Fruit fly (Drosophila melanogaster) whole organism, embryonic: ENCODE data around the gene eIF4E6.

Experiments used
- Abd-B ChIP-seq: fragments of 200-800 bp; sonication (Bioruptor generic); optimal IDR thresholded peaks from 2 replicates; lab custom pipeline; 2018; ENCODE audit warnings: missing biosample characterization, mild to moderate bottlenecking, missing genetic modification characterization, moderate library complexity
- Antp ChIP-seq: fragments of 200-800 bp; sonication (Bioruptor generic); optimal IDR thresholded peaks from 3 replicates; lab custom pipeline; 2016; ENCODE audit warnings: missing biosample characterization, missing genetic modification characterization
- BEAF-32 ChIP-seq: fragments of 200-800 bp; sonication (Bioruptor generic); optimal IDR thresholded peaks from 3 replicates; lab custom pipeline; 2017; ENCODE audit warnings: missing biosample characterization, missing genetic modification characterization, mild to moderate bottlenecking, moderate library complexity, missing genetic modification reagents
- Blimp-1 ChIP-seq: fragments of 200-800 bp; sonication (Bioruptor generic); optimal IDR thresholded peaks from 3 replicates; lab custom pipeline; 2018; ENCODE audit warnings: missing biosample characterization, missing genetic modification characterization, mild to moderate bottlenecking, moderate library complexity, missing genetic modification reagents
- CG10209 ChIP-seq: fragments of 200-800 bp; sonication (Bioruptor generic); optimal IDR thresholded peaks from 3 replicates; lab custom pipeline; 2017; ENCODE audit warnings: missing biosample characterization, mild to moderate bottlenecking, missing genetic modification characterization, missing genetic modification reagents
- CG10543 ChIP-seq: fragments of 200-800 bp; sonication (Bioruptor generic); optimal IDR thresholded peaks from 3 replicates; lab custom pipeline; 2017; ENCODE audit warnings: missing biosample characterization, mild to moderate bottlenecking, missing genetic modification characterization, moderate library complexity
- CG14965 ChIP-seq: fragments of 200-800 bp; sonication (Bioruptor generic); optimal IDR thresholded peaks from 2 replicates; lab custom pipeline; 2016; ENCODE audit warnings: missing biosample characterization, missing genetic modification characterization, borderline replicate concordance
- CG15011 ChIP-seq: fragments of 200-800 bp; sonication (Bioruptor generic); optimal IDR thresholded peaks from 3 replicates; lab custom pipeline; 2018; ENCODE audit warnings: missing biosample characterization, mild to moderate bottlenecking, missing genetic modification characterization
- CG1529 ChIP-seq: fragments of 200-800 bp; sonication (Bioruptor generic); optimal IDR thresholded peaks from 3 replicates; lab custom pipeline; 2018; ENCODE audit warnings: missing biosample characterization, missing genetic modification characterization
- CG15514 ChIP-seq: fragments of 200-800 bp; sonication (Bioruptor generic); optimal IDR thresholded peaks from 3 replicates; lab custom pipeline; 2017; ENCODE audit warnings: missing biosample characterization, missing genetic modification characterization, mild to moderate bottlenecking, moderate library complexity, missing genetic modification reagents
- CG15601 ChIP-seq: fragments of 200-800 bp; sonication (Bioruptor generic); optimal IDR thresholded peaks from 3 replicates; lab custom pipeline; 2019; ENCODE audit warnings: missing biosample characterization, mild to moderate bottlenecking, missing genetic modification characterization, moderate library complexity
- CG1647 ChIP-seq: fragments of 200-800 bp; sonication (Bioruptor generic); optimal IDR thresholded peaks from 3 replicates; lab custom pipeline; 2016; ENCODE audit warnings: missing biosample characterization, missing genetic modification characterization
- CG1792 ChIP-seq: fragments of 200-800 bp; sonication (Bioruptor generic); optimal IDR thresholded peaks from 2 replicates; lab custom pipeline; 2016; ENCODE audit warnings: missing biosample characterization, missing genetic modification characterization
- CG1832 ChIP-seq: fragments of 200-800 bp; sonication (Bioruptor generic); optimal IDR thresholded peaks from 2 replicates; lab custom pipeline; 2017; ENCODE audit warnings: missing biosample characterization, mild to moderate bottlenecking, missing genetic modification characterization, inconsistent platforms
- CG2199 ChIP-seq: fragments of 200-800 bp; sonication (Bioruptor generic); IDR thresholded peaks from 3 replicates; pipeline ENCODE4 v1.3.6; 2022; ENCODE audit warnings: missing biosample characterization, missing genetic modification characterization
- CG30431 ChIP-seq: fragments of 200-800 bp; sonication (Bioruptor generic); optimal IDR thresholded peaks from 2 replicates; lab custom pipeline; 2017; ENCODE audit warnings: missing biosample characterization, missing genetic modification characterization
- CG6254 ChIP-seq: fragments of 200-800 bp; sonication (Bioruptor generic); optimal IDR thresholded peaks from 3 replicates; lab custom pipeline; 2017; ENCODE audit warnings: mild to moderate bottlenecking, missing biosample characterization, missing genetic modification reagents, missing genetic modification characterization
- CG9609 ChIP-seq: fragments of 200-800 bp; sonication (Bioruptor generic); optimal IDR thresholded peaks from 3 replicates; lab custom pipeline; 2016; ENCODE audit warnings: missing biosample characterization, missing genetic modification characterization
- CoRest ChIP-seq: fragments of 200-800 bp; sonication (Bioruptor generic); optimal IDR thresholded peaks from 3 replicates; lab custom pipeline; 2018; ENCODE audit warnings: missing biosample characterization, mild to moderate bottlenecking, missing genetic modification characterization, moderate library complexity
- Drgx ChIP-seq: fragments of 200-800 bp; sonication (Bioruptor generic); IDR thresholded peaks from 2 replicates; pipeline ENCODE4 v1.3.6; 2022; ENCODE audit warnings: missing biosample characterization, missing genetic modification characterization
- Hand ChIP-seq: fragments of 200-800 bp; sonication (Bioruptor generic); optimal IDR thresholded peaks from 2 replicates; lab custom pipeline; 2017; ENCODE audit warnings: mild to moderate bottlenecking, missing biosample characterization, missing genetic modification reagents, missing genetic modification characterization
- HmgD ChIP-seq: fragments of 200-800 bp; sonication (Bioruptor generic); optimal IDR thresholded peaks from 3 replicates; lab custom pipeline; 2016; ENCODE audit warnings: missing biosample characterization, missing genetic modification characterization
- Jarid2 ChIP-seq: fragments of 200-800 bp; sonication (Bioruptor generic); optimal IDR thresholded peaks from 3 replicates; lab custom pipeline; 2017; ENCODE audit warnings: mild to moderate bottlenecking, missing biosample characterization, missing genetic modification reagents, missing genetic modification characterization
- MTF-1 ChIP-seq: fragments of 200-800 bp; sonication (Bioruptor generic); optimal IDR thresholded peaks from 2 replicates; lab custom pipeline; 2018; ENCODE audit warnings: missing biosample characterization, mild to moderate bottlenecking, missing genetic modification characterization, borderline replicate concordance
- Med ChIP-seq: fragments of 200-800 bp; sonication (Bioruptor generic); peaks from one replicate; lab custom pipeline; 2016; ENCODE audit warnings: missing biosample characterization, missing genetic modification characterization, mild to moderate bottlenecking, inconsistent platforms, moderate library complexity
- NK7.1 ChIP-seq: fragments of 200-800 bp; sonication (Bioruptor generic); optimal IDR thresholded peaks from 3 replicates; lab custom pipeline; 2016; ENCODE audit warnings: missing biosample characterization, missing genetic modification characterization
- Trl ChIP-seq, 3 experiments: fragments of >200 bp in 2 of 3; fragments of 200-800 bp in 1 of 3; sonication (Bioruptor generic) in 1 of 3; optimal IDR thresholded peaks; 2 replicates in 1 of 3; 3 replicates in 2 of 3; lab custom pipeline; 2016 to 2017; ENCODE audit warnings: missing biosample characterization in 1 of 3, missing genetic modification characterization in 1 of 3
- ab ChIP-seq: fragments of 200-800 bp; sonication (Bioruptor generic); optimal IDR thresholded peaks from 2 replicates; lab custom pipeline; 2016; ENCODE audit warnings: missing biosample characterization, missing genetic modification characterization
- ap ChIP-seq: fragments of 200-800 bp; sonication (Bioruptor generic); IDR thresholded peaks from 2 replicates; pipeline ENCODE4 v1.3.6; 2022; ENCODE audit warnings: missing biosample characterization, missing genetic modification characterization
- br ChIP-seq: fragments of >200 bp; optimal IDR thresholded peaks from 2 replicates; lab custom pipeline; 2017
- bsh ChIP-seq, 2 experiments: fragments of 200-800 bp; sonication (Bioruptor generic); optimal IDR thresholded peaks; 2 replicates each; lab custom pipeline; 2017 to 2018; ENCODE audit warnings: mild to moderate bottlenecking in 2 of 2, missing biosample characterization in 2 of 2, missing genetic modification characterization in 2 of 2, moderate library complexity in 1 of 2
- cad ChIP-seq: fragments of >200 bp; optimal IDR thresholded peaks from 2 replicates; lab custom pipeline; 2017; ENCODE audit warnings: missing biosample characterization, missing genetic modification characterization
- chinmo ChIP-seq: fragments of 200-800 bp; sonication (Bioruptor generic); IDR thresholded peaks from 4 replicates; pipeline ENCODE4 v1.3.6; 2022; ENCODE audit warnings: missing biosample characterization, missing genetic modification characterization; ENCODE audit not compliant: partially characterized antibody
- crc ChIP-seq: fragments of 200-800 bp; sonication (Bioruptor generic); optimal IDR thresholded peaks from 2 replicates; lab custom pipeline; 2016; ENCODE audit warnings: missing biosample characterization, missing genetic modification characterization
- crp ChIP-seq, 2 experiments: fragments of 200-800 bp; sonication (Bioruptor generic); optimal IDR thresholded peaks; 2 replicates in 1 of 2; 3 replicates in 1 of 2; lab custom pipeline; 2017; ENCODE audit warnings: missing biosample characterization in 2 of 2, missing genetic modification characterization in 2 of 2, mild to moderate bottlenecking in 1 of 2, moderate library complexity in 1 of 2
- dpn ChIP-seq, 2 experiments: fragments of 200-800 bp; sonication (Bioruptor generic); optimal IDR thresholded peaks; 3 replicates each; lab custom pipeline; 2016; ENCODE audit warnings: missing biosample characterization in 2 of 2, missing genetic modification characterization in 2 of 2
- ind ChIP-seq: fragments of 200-800 bp; sonication (Bioruptor generic); optimal IDR thresholded peaks from 3 replicates; lab custom pipeline; 2016; ENCODE audit warnings: missing biosample characterization, missing genetic modification characterization
- ken ChIP-seq: fragments of 200-800 bp; sonication (Bioruptor generic); IDR thresholded peaks from 3 replicates; pipeline ENCODE4 v1.3.6; 2022; ENCODE audit warnings: missing biosample characterization, missing genetic modification characterization
- knrl ChIP-seq: fragments of 200-800 bp; sonication (Bioruptor generic); IDR thresholded peaks from 3 replicates; pipeline ENCODE4 v1.3.6; 2022; ENCODE audit warnings: missing biosample characterization, missing genetic modification characterization; ENCODE audit not compliant: partially characterized antibody
- nerfin-2 ChIP-seq: fragments of 200-800 bp; sonication (Bioruptor generic); IDR thresholded peaks from 2 replicates; pipeline ENCODE4 v1.3.6; 2022; ENCODE audit warnings: missing biosample characterization, missing genetic modification characterization; ENCODE audit not compliant: partially characterized antibody
- nom ChIP-seq: fragments of 200-800 bp; sonication (Bioruptor generic); optimal IDR thresholded peaks from 2 replicates; lab custom pipeline; 2017; ENCODE audit warnings: missing biosample characterization, missing genetic modification characterization, mild to moderate bottlenecking, moderate library complexity, missing genetic modification reagents
- scrt ChIP-seq: fragments of 200-800 bp; sonication (Bioruptor generic); optimal IDR thresholded peaks from 2 replicates; lab custom pipeline; 2018; ENCODE audit warnings: missing biosample characterization, mild to moderate bottlenecking, missing genetic modification characterization, moderate library complexity
- sens ChIP-seq: fragments of 200-800 bp; sonication (Bioruptor generic); peaks from one replicate; lab custom pipeline; 2016; ENCODE audit warnings: missing biosample characterization, missing genetic modification characterization
- sens-2 ChIP-seq: fragments of 200-800 bp; sonication (Bioruptor generic); IDR thresholded peaks from 2 replicates; pipeline ENCODE4 v1.3.6; 2022; ENCODE audit warnings: missing biosample characterization, missing genetic modification characterization
- shn ChIP-seq: fragments of 200-800 bp; sonication (Bioruptor generic); optimal IDR thresholded peaks from 3 replicates; lab custom pipeline; 2016; ENCODE audit warnings: missing biosample characterization, missing genetic modification characterization
- sob ChIP-seq: fragments of 200-800 bp; sonication (Bioruptor generic); IDR thresholded peaks from 2 replicates; pipeline ENCODE4 v1.3.6; 2022; ENCODE audit warnings: missing biosample characterization, missing genetic modification characterization
- sr ChIP-seq: fragments of 200-800 bp; sonication (Bioruptor generic); IDR thresholded peaks from 3 replicates; pipeline ENCODE4 v1.3.6; 2022; ENCODE audit warnings: missing biosample characterization, missing genetic modification characterization
- ssp ChIP-seq: fragments of 200-800 bp; sonication (Bioruptor generic); IDR thresholded peaks from 2 replicates; pipeline ENCODE4 v1.3.6; 2022; ENCODE audit warnings: missing biosample characterization, missing genetic modification characterization
- tll ChIP-seq, 2 experiments: fragments of 200-800 bp in 1 of 2; fragments of >200 bp in 1 of 2; sonication (Bioruptor generic) in 1 of 2; optimal IDR thresholded peaks; 2 replicates each; lab custom pipeline; 2017 to 2019; ENCODE audit warnings: missing biosample characterization in 2 of 2, missing genetic modification characterization in 2 of 2, mild to moderate bottlenecking in 1 of 2, moderate library complexity in 1 of 2
- zf30C ChIP-seq: fragments of 200-800 bp; sonication (Bioruptor generic); optimal IDR thresholded peaks from 3 replicates; lab custom pipeline; 2018; ENCODE audit warnings: missing biosample characterization, mild to moderate bottlenecking, missing genetic modification characterization

Gene eIF4E6

DNA sequence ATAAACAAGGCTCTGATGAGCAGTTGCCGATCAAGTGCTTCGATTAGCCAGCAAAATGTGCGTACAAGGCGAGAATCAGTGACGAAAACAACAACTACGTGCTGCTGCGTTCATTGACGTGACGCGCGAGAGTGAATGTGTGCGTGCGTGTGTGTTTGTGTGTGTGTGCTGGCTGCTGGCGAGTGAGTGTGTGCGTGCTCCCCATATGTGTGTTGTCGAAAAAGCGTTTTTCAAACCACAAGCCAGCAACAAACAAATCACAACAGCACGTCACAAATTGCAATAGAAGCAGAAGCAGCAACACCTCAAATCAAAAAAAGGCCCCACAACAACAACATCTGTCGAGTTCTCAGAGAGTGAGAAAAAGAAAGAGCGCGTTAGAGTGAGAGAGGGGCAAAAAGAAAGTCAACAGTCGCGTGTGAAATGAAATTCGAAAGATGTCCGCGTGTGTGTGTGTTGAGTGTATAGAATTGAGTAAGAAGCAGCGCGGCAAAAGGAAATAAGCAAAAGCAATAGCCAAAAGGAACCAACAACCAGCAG, 37.0 kb upstream of the eIF4E6 start (continued):
- TF ChIP-seq crp (GFP tag; optimal IDR thresholded peaks at IDR 0.05; lab: Kevin White, UChicago) (no peak), CG10209 (GFP tag; lab: Kevin White, UChicago) (no peak), tll (GFP tag; optimal IDR thresholded peaks at IDR 0.05; lab: Kevin White, UChicago) (peak in 1 of 2 experiments; percentile 32), CG6254 (GFP tag; lab: Kevin White, UChicago) (no peak), Abd-B (GFP tag; lab: Kevin White, UChicago) (no peak), nom (GFP tag; lab: Kevin White, UChicago) (no peak), dpn (GFP tag; optimal IDR thresholded peaks at IDR 0.05; lab: Kevin White, UChicago) (no peak), sens (GFP tag; lab: Kevin White, UChicago) (no peak), crc (GFP tag; lab: Kevin White, UChicago) (no peak), cad (GFP tag; lab: Kevin White, UChicago) (no peak), CoRest (tag; lab: Kevin White, UChicago) (no peak), Jarid2 (peak; percentile 75), CG9609 (GFP tag; lab: Kevin White, UChicago) (no peak), Blimp-1 (GFP tag; lab: Kevin White, UChicago) (peak; percentile 4), scrt (GFP tag; lab: Kevin White, UChicago) (no peak), ap (GFP tag; lab: Robert Waterston, UW) (no peak), ind (no peak), Drgx (no peak), CG15514 (GFP tag; lab: Kevin White, UChicago) (no peak), CG30431 (no peak), CG1832 (GFP tag; lab: Kevin White, UChicago) (peak; percentile 17), CG14965 (GFP tag; lab: Kevin White, UChicago) (no peak), CG15011 (GFP tag; lab: Kevin White, UChicago) (no peak), BEAF-32 (GFP tag; lab: Kevin White, UChicago) (no peak), bsh (GFP tag; optimal IDR thresholded peaks at IDR 0.05; lab: Kevin White, UChicago) (no peak), Trl (optimal IDR thresholded peaks at IDR 0.05; lab: Kevin White, UChicago) (peak in 1 of 2 experiments; percentile 62), Trl (GFP tag; optimal IDR thresholded peaks at IDR 0.05; lab: Kevin White, UChicago) (no peak), sr (GFP tag; lab: Robert Waterston, UW) (no peak), knrl (GFP tag; lab: Robert Waterston, UW) (no peak), br (lab: Kevin White, UChicago) (no peak), sens-2 (GFP tag; lab: Robert Waterston, UW) (no peak), HmgD (GFP tag; lab: Kevin White, UChicago) (no peak), CG1529 (GFP tag; lab: Kevin White, UChicago) (no peak), Hand (GFP tag; lab: Kevin White, UChicago) (no peak), ab (GFP tag; lab: Kevin White, UChicago) (no peak), CG1647 (GFP tag; lab: Kevin White, UChicago) (no peak), Med (peak; percentile 33), CG15601 (no peak), sob (no peak), nerfin-2 (no peak), shn (GFP tag; lab: Kevin White, UChicago) (no peak), zf30C (GFP tag; lab: Kevin White, UChicago) (no peak), ken (GFP tag; lab: Robert Waterston, UW) (no peak), Antp (no peak), CG10543 (GFP tag; lab: Kevin White, UChicago) (no peak), CG2199 (GFP tag; lab: Robert Waterston, UW) (no peak), chinmo (GFP tag; lab: Robert Waterston, UW) (no peak), CG1792 (GFP tag; lab: Kevin White, UChicago) (no peak), NK7.1 (GFP tag; lab: Kevin White, UChicago) (no peak), ssp (GFP tag; lab: Robert Waterston, UW) (no peak), MTF-1 (GFP tag; lab: Kevin White, UChicago) (no peak)
